Worm (Caenorhabditis elegans): Measurements from ENCODE around the gene F22F7.8.

DNA sequence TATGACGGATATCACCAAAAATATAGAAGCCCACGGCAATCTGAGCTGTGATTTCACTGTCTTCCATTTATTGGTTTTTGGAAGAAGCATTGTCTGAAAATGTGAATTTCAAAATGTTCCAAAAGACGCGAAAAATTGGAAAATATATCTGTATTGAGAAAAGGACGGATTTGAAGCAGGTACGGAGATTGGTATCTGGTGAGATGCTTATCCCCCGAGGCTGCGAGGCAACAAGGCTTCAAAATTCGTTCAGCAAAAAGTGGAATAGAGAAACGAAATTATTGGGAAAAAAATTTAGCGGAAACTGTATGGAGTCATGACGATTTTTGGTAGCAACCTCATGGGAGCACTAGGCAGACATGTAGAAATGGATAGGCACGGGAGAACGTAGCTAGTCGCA, 18.6 kb downstream of the F22F7.8 start, which contains the start of gene F36F12.1:
- no peak for TF ChIP-seq him-1 (tag; optimal IDR thresholded peaks at IDR 0.05)
- TF ChIP-seq W03F9.2 (tag; optimal IDR thresholded peaks at IDR 0.05) = no peak
- no peak for TF ChIP-seq dao-5 (tag; optimal IDR thresholded peaks at IDR 0.05)

Data from whole organism, L4/young adult.